Worm (Caenorhabditis elegans) whole organism, L4/young adult: ENCODE results near the gene K08D8.7.
"Not testable (repeated sequence)": the region's sequence is repeated elsewhere in the genome, so short reads cannot be mapped to it uniquely, and the experiment has no call there.

Source experiments
- W03F9.2 ChIP-seq: fragments of 150-350 bp; optimal IDR thresholded peaks from 2 replicates; lab custom pipeline; 2014; ENCODE audit warnings: missing biosample characterization, missing genetic modification characterization
- dao-5 ChIP-seq: sonication (generic microtip); optimal IDR thresholded peaks from 2 replicates; lab custom pipeline; 2016; ENCODE audit warnings: missing genotype, missing genetic modification characterization, moderate library complexity, missing compliant biosample characterization
- him-1 ChIP-seq: sonication (generic microtip); optimal IDR thresholded peaks from 2 replicates; lab custom pipeline; 2016; ENCODE audit warnings: missing genotype, missing genetic modification reagents, missing genetic modification characterization, missing compliant biosample characterization

K08D8.7 gene

DNA sequence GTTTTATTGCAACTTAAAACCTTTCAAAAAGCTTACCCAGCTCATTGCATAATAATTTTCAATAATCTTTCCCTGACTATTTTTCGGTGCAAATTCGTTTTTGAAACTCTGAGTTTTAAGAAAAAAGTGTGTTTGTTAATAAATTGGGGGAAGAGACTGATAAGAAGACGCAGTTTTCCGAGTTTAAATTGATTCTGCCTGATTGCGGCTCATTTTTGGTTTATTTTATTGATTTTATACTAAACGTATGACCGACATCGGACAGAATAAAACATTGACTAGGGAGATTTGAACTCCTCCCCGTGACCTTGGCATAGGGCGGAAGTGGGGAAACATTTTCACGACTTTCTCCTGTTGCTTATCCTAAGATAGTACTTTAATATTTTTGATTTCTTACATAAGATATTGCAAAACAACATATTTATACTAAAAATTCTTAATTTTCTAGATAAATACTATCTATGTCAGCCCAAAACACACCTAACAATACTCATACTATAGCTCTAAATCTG, at the start of gene K08D8.7:
Gene K08D8.7, plus strand, starts transcription at position 462 of the 512 bp plus-strand sequence.
- TF ChIP-seq W03F9.2 (tag; lab: Kevin White, UChicago) (no peak), dao-5 (no peak), him-1 (tag; lab: Kevin White, UChicago) (no peak)

DNA sequence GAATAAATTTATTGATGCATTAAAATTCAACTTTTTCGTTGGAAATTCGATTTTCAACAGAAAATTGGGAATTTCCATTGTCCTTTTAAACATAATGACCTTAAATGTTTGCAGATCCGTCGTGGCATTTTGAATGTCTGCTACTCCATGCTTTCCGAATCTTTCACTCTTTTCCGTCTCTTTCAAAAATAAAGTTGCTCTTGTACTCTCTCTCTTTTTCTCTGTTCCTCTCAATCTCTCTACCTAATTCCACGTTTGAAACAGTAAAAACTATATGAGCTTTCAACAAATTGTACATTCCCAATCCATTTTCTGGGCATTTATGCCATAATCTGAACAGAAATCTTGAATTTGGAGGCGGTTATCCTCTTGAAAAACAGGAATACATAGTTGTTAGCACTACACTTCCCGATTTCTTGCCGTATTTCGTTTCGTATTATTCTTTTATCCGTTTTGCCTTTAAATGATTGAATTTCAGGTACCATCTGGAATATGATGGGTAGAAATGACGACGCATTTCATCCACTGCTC, 47.5 kb upstream of the K08D8.7 start, which contains the start of gene srf-3:
Gene srf-3, plus strand, starts transcription at position 481 of the 531 bp plus-strand sequence.
- TF ChIP-seq W03F9.2 (tag; lab: Kevin White, UChicago) (no peak), him-1 (tag; lab: Kevin White, UChicago) (no peak), dao-5 (no peak)

DNA sequence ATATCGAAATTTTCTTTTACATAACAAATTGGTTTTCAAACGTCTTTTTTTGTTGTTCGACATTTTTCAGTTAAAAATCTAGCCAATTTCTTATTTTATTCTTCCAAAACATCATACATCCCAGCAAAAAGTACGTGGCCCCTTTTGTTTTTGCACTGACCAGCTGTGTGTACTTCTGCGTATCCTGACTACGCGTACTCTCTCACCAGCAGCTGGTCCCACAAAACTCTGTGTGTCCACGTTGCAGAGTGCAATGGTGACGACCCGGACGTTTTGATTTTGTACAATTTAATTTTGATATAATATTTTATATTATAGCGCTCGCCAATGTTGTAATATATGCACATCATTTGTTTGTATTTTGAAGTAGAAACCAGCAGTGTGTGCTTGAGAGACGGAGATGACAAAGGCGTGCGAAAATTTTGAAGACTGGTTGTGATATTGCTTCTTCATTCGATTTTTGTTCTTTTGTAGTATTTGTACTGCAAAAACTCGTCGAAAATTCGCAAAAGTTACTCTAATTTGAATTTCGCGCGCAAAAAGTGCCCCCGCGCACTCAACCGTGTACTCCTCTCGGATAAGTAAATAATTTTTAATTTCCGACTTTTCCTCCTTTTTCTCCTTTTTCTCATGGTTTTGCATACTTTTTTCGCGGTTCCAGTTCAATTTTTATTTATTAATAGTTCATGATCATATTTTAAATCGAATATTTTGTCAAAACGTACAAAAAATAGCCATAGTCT, 42.1 kb upstream of the K08D8.7 start:
- TF ChIP-seq dao-5 (no peak), him-1 (tag; lab: Kevin White, UChicago) (no peak), W03F9.2 (tag; lab: Kevin White, UChicago) (no peak)

DNA sequence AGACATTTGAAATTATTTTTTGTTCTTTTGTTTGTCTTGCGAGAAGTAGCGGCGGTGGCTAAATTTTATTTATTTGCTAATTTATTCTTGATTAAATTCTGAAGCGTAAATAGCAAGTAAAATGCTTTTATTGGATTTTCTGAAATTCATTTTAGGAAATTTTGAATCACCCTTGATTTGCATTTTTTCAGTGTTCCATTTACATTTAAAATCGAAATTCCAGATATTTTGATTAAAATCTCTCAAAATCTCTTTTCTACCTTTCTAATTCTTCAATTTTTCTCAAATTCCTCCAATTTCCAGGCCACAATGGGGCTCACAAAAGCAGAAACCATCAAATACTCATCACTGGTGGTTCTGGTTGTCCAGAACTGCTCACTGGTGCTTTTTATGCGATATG, 41.4 kb upstream of the K08D8.7 start, which contains the start of gene nstp-5:
Gene nstp-5, plus strand, starts transcription at position 301 of the 400 bp plus-strand sequence.
- TF ChIP-seq dao-5 (no peak), him-1 (tag; lab: Kevin White, UChicago) (no peak), W03F9.2 (tag; lab: Kevin White, UChicago) (no peak)

DNA sequence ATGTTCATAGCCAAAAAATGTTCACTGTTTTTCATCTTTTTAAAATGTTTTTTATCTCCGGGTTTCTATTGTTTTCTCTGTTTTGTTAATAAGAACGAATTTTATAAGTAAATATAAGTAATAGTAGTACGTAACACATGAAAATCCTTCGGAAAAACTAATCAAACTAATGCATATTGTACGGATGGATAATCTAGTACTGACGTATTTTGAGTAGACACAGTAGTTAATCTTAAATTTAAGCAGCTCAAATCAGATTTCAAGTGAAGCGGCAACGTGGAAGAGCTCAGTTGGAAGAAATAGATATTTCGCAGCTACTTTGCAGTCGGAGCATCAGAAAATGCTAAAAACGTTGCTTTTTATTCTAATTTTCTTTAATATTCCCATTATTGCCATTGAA, 36.8 kb upstream of the K08D8.7 start, which contains the start of gene gcy-18:
Gene gcy-18, plus strand, starts transcription at position 301 of the 400 bp plus-strand sequence.
- TF ChIP-seq W03F9.2 (tag; lab: Kevin White, UChicago), result no peak

DNA sequence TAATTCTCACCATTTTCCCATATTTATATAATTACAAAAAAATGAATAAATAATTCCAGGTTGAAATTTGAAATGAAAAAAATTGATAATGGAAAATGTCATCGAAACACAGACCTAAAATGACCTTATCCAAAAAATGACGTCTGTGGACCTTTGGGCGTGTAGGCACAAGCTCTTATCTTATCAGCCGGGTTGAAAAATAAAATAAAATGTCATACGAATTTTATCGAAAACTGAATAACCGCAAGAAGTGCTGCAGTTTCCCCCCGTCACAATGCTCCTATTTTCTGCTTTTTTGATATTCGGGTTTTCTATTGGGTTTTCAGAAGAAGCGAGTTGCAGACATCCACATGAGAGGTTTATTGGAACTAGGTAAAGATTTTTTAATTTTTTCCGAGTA, 30.7 kb upstream of the K08D8.7 start, which contains the start of gene clec-186:
Gene clec-186, plus strand, starts transcription at position 226 of the 400 bp plus-strand sequence.
- TF ChIP-seq W03F9.2 (tag; lab: Kevin White, UChicago), result no peak
- no peak for TF ChIP-seq dao-5
- no peak for TF ChIP-seq him-1 (tag; lab: Kevin White, UChicago)

DNA sequence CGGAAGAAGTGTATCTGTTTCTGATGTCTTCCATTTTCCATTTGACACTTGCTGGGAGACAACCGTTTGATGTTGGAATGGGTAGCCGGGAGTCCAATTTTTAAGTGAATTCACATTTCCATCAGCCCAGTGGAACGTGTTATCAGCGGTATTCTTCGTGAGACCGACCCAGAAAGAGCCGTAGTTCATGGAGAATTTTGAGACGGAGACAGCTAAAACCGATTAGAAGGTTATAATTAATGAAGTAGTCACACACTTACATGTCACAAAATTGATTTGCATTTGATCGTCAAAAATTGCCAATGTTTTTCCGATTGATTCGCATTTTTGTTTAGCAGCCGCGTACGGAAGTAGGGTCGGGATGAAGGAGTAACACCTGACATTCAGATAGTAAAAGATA, 27.2 kb upstream of the K08D8.7 start:
- TF ChIP-seq him-1 (tag; lab: Kevin White, UChicago) (no peak), W03F9.2 (tag; lab: Kevin White, UChicago) (no peak), dao-5 (no peak)

DNA sequence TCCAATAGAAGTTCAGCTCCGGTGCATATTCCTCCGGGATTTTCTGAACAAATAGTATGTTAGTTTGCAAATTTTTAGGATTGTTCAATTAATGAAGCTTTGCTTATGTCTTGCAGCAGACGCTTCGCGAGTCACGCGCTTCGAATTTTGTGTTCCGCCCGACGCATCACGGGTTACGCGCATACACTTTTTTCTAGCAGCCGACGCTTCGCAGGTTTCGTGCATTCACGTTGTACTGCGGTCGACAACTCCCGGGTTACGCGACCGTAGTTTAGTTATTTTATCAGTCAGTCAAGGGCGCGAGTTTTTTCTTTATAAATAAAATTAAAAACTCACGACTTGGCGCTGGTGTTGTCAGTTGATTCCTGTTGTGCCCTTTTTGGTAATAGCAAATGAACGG, 26.8 kb upstream of the K08D8.7 start:
- TF ChIP-seq him-1 (tag; lab: Kevin White, UChicago) (no peak), W03F9.2 (tag; lab: Kevin White, UChicago) (no peak), dao-5 (no peak)

DNA sequence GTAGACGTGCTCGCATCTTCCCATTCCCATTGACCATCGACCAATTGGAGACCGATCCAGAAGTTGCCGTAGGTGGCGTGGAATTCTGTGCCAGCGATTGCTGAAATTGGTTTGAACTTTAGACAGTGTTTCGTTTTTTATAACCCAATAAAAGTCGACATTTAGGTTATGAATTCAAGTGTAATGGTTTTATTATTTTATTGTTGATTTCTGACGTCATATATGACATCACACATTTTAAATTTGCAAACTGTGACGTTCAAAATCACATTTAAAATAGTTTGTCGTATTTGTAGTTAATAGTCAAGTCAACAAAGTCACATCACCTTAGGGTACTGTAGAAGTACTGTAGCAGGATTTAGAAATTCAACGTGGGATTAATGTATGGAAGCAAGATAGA, 26.3 kb upstream of the K08D8.7 start:
- TF ChIP-seq dao-5, result no peak
- TF ChIP-seq W03F9.2 (tag; lab: Kevin White, UChicago), result no peak
- no peak for TF ChIP-seq him-1 (tag; lab: Kevin White, UChicago)

DNA sequence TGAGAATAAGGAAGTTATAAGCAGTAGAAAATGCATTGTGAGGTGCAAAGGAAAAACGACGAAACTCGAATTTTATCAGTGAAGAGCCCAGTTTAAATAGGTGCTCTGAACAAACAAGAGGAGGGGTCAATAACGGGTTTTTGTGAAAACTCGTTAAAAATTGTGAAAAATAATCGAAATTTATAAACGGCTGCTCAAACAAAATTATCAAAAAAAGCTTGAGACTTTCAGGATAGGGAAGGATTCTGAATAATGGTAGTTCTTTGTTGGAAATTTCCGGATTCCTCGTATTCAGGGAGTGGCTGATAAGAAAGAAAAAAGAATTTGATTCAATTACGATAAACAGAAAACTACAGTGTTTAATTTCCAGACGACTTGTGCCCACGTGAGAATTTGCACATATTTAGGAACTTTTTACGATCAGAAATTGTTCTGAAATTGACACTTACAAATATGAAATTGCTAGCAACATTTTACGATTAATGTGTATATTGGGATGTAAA, 25.1 kb upstream of the K08D8.7 start, which contains the start of gene clec-187:
Gene clec-187, minus strand, starts transcription at position 51 of the 503 bp plus-strand sequence.
- TF ChIP-seq W03F9.2 (tag; lab: Kevin White, UChicago) (no peak), dao-5 (no peak), him-1 (tag; lab: Kevin White, UChicago) (no peak)

DNA sequence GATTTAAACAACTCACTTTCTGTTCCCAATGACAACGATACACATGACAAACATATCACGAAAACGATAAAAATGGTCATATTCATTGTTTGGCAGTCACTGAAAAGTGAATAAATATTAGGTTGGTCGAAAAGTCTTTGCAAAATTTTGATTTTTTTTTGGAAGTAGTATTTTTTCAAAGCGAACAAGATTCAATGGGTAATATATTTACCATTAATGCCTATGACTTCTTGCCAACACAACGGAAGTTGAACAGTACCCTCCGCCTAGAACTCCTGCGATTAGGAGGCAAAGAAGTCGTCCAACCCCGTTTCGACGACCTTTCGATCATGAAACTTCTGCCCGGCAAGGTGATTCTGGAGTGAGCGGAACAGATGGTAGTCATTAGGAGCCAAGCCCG, 21.4 kb upstream of the K08D8.7 start, which contains the start of gene ZK896.1:
Gene ZK896.1, minus strand, starts transcription at position 101 of the 400 bp plus-strand sequence.
- not testable (repeated sequence) for TF ChIP-seq W03F9.2 (tag; lab: Kevin White, UChicago); him-1 (tag; lab: Kevin White, UChicago); dao-5

DNA sequence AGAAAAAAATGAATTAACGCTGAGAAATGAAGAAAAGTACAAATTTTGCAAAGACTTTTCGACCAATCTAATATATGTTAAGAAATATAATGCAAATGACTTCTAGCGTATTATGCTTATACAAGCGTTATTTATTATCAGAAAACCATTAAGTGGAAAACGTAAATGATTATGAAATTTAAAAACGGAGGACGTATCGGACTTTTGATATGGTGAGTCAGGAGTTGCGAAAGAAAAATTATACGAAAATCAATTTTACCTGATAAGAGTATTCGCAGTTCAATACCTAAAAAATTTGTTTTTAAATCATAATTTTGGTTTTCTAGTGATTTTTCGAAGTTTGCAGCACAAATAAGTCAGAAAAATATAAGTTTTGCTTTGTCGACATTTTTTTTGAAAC, 20.1 kb upstream of the K08D8.7 start:
- no peak for TF ChIP-seq dao-5
- no peak for TF ChIP-seq W03F9.2 (tag; lab: Kevin White, UChicago)
- TF ChIP-seq him-1 (tag; lab: Kevin White, UChicago), result no peak

DNA sequence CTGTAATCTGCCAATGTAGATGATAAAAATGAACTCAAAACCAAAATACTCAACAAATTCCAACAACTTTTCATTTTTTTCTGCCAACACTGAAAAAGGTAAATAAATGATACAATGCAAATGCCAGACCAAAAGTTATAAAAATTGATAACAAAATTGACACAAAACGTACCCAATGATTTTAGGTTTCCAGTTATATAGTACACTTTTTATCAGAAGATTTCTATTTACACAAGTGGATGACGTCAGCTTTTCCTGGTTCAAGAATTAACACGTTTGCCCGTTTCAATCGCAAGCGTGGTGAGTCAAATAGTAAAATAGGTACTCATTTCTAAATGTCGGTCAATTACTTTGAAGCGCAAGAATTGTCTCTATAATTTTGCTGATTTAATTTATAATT, 17.1 kb upstream of the K08D8.7 start, which contains the start of gene ZK896.5:
Gene ZK896.5, minus strand, starts transcription at position 89 of the 400 bp plus-strand sequence.
- no peak for TF ChIP-seq dao-5
- no peak for TF ChIP-seq him-1 (tag; lab: Kevin White, UChicago)
- no peak for TF ChIP-seq W03F9.2 (tag; lab: Kevin White, UChicago)

DNA sequence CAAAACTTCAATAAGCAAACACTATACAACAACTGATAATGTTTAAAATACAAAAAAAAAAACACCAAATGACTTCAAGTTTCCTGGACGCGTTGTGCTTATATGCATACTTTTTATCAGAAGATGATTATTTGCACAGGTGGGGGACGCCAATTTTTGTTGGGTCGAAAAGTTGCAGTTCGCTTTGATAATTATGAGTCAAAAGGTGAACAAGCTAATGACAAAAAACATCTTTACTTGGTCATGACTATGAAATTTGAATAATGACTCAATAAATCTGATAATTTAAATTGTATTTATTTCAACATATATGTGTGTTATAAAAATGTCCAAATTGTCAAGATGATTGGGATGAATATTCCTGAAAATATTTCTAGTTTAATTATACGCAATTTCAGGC, 13.4 kb upstream of the K08D8.7 start, which contains the start of gene ZK896.4:
Gene ZK896.4, minus strand, starts transcription at position 101 of the 400 bp plus-strand sequence.
- TF ChIP-seq dao-5, result no peak
